Worm (Caenorhabditis elegans) whole organism, L2 larva: ENCODE data around the gene M28.10.

Experiments
- C34F6.9 ChIP-seq: fragments of 150-350 bp; optimal IDR thresholded peaks from 2 replicates; lab custom pipeline; 2014; ENCODE audit warnings: missing biosample characterization, missing genetic modification characterization
- F13H6.1 ChIP-seq: sonication (generic microtip); optimal IDR thresholded peaks from 2 replicates; lab custom pipeline; 2016; ENCODE audit warnings: missing genetic modification characterization, missing compliant biosample characterization
- Y55F3AM.14 ChIP-seq: fragments of 200-800 bp; sonication (Bioruptor generic); optimal IDR thresholded peaks from 2 replicates; lab custom pipeline; 2018; ENCODE audit warnings: mild to moderate bottlenecking, missing genetic modification characterization, missing compliant biosample characterization
- alr-1 ChIP-seq: fragments of 150-350 bp; optimal IDR thresholded peaks from 2 replicates; lab custom pipeline; 2014; ENCODE audit warnings: missing biosample characterization, missing genetic modification characterization
- aly-2 ChIP-seq: fragments of 150-350 bp; optimal IDR thresholded peaks from 2 replicates; lab custom pipeline; 2014; ENCODE audit warnings: missing biosample characterization, missing genetic modification characterization
- blmp-1 ChIP-seq: sonication (generic microtip); optimal IDR thresholded peaks from 2 replicates; lab custom pipeline; 2017; ENCODE audit warnings: missing genetic modification characterization, mild to moderate bottlenecking, missing compliant biosample characterization, antibody characterized with exemption, moderate library complexity; ENCODE audit not compliant: insufficient read depth
- ceh-16 ChIP-seq: fragments of 150-350 bp; optimal IDR thresholded peaks from 2 replicates; lab custom pipeline; 2014; ENCODE audit warnings: missing biosample characterization, missing genetic modification characterization
- ceh-82 ChIP-seq: fragments of 150-350 bp; optimal IDR thresholded peaks from 2 replicates; lab custom pipeline; 2014; ENCODE audit warnings: missing biosample characterization, missing genetic modification characterization
- dmd-4 ChIP-seq: sonication (generic microtip); optimal IDR thresholded peaks from 2 replicates; lab custom pipeline; 2017; ENCODE audit warnings: missing biosample characterization, missing genetic modification characterization
- egl-27 ChIP-seq: sonication (generic microtip); optimal IDR thresholded peaks from 3 replicates; lab custom pipeline; 2017; ENCODE audit warnings: missing biosample characterization, missing genetic modification reagents, missing genetic modification characterization
- elt-1 ChIP-seq: fragments of 150-350 bp; optimal IDR thresholded peaks from 2 replicates; lab custom pipeline; 2014; ENCODE audit warnings: missing biosample characterization, missing genetic modification characterization
- gmeb-1 ChIP-seq: fragments of 150-350 bp; optimal IDR thresholded peaks from 2 replicates; lab custom pipeline; 2014; ENCODE audit warnings: missing biosample characterization, missing genetic modification characterization
- lin-11 ChIP-seq: fragments of 150-350 bp; sonication (generic microtip); optimal IDR thresholded peaks from 2 replicates; lab custom pipeline; 2014; ENCODE audit warnings: missing biosample characterization, missing genetic modification characterization, inconsistent platforms, mixed read lengths
- lsy-2 ChIP-seq, 2 experiments: fragments of 150-350 bp in 1 of 2; sonication (generic microtip) in 1 of 2; optimal IDR thresholded peaks; 2 replicates each; lab custom pipeline; 2014 to 2017; ENCODE audit warnings: missing biosample characterization in 2 of 2, missing genetic modification characterization in 2 of 2
- mbf-1 ChIP-seq: sonication (generic microtip); optimal IDR thresholded peaks from 2 replicates; lab custom pipeline; 2017; ENCODE audit warnings: missing biosample characterization, missing genetic modification characterization
- nhr-10 ChIP-seq: sonication (generic microtip); optimal IDR thresholded peaks from 2 replicates; lab custom pipeline; 2017; ENCODE audit warnings: missing biosample characterization, missing genetic modification characterization
- nhr-12 ChIP-seq: fragments of 150-350 bp; optimal IDR thresholded peaks from 2 replicates; lab custom pipeline; 2014; ENCODE audit warnings: missing biosample characterization, missing genetic modification characterization
- nhr-21 ChIP-seq: fragments of 150-350 bp; optimal IDR thresholded peaks from 2 replicates; lab custom pipeline; 2014; ENCODE audit warnings: missing biosample characterization, missing genetic modification characterization
- nhr-23 ChIP-seq: fragments of 150-350 bp; optimal IDR thresholded peaks from 2 replicates; lab custom pipeline; 2014; ENCODE audit warnings: missing biosample characterization, missing genetic modification reagents, missing genetic modification characterization
- nhr-237 ChIP-seq: fragments of 150-350 bp; optimal IDR thresholded peaks from 2 replicates; lab custom pipeline; 2014; ENCODE audit warnings: missing biosample characterization, missing genetic modification characterization
- nhr-25 ChIP-seq: fragments of 150-350 bp; sonication (generic microtip); optimal IDR thresholded peaks from 3 replicates; lab custom pipeline; 2014; ENCODE audit warnings: missing biosample characterization, missing genetic modification characterization
- nhr-6 ChIP-seq: fragments of 150-350 bp; optimal IDR thresholded peaks from 2 replicates; lab custom pipeline; 2014; ENCODE audit warnings: missing biosample characterization, missing genetic modification characterization
- nhr-77 ChIP-seq: fragments of 150-350 bp; optimal IDR thresholded peaks from 2 replicates; lab custom pipeline; 2014; ENCODE audit warnings: missing biosample characterization, missing genetic modification characterization
- peb-1 ChIP-seq: fragments of 150-350 bp; optimal IDR thresholded peaks from 2 replicates; lab custom pipeline; 2014; ENCODE audit warnings: missing biosample characterization, missing genetic modification characterization
- sma-3 ChIP-seq: sonication (generic microtip); optimal IDR thresholded peaks from 2 replicates; lab custom pipeline; 2016; ENCODE audit warnings: missing genetic modification reagents, missing genetic modification characterization, missing compliant biosample characterization
- sma-9 ChIP-seq, 2 experiments: fragments of 150-350 bp in 1 of 2; sonication (generic microtip) in 1 of 2; optimal IDR thresholded peaks; 2 replicates each; lab custom pipeline; 2014 to 2016; ENCODE audit warnings: missing genetic modification characterization in 2 of 2, mild to moderate bottlenecking in 1 of 2, missing biosample characterization in 1 of 2, missing compliant biosample characterization in 1 of 2, missing genetic modification reagents in 1 of 2, moderate library complexity in 1 of 2
- snpc-4 ChIP-seq: fragments of 150-350 bp; optimal IDR thresholded peaks from 2 replicates; lab custom pipeline; 2014; ENCODE audit warnings: missing biosample characterization, missing genetic modification characterization
- unc-55 ChIP-seq: fragments of 150-350 bp; sonication (generic microtip); optimal IDR thresholded peaks from 3 replicates; lab custom pipeline; 2014; ENCODE audit warnings: missing biosample characterization, missing genetic modification reagents, missing genetic modification characterization
- unc-62 ChIP-seq: fragments of 150-350 bp; optimal IDR thresholded peaks from 2 replicates; lab custom pipeline; 2014; ENCODE audit warnings: missing biosample characterization, missing genetic modification reagents, missing genetic modification characterization
- zag-1 ChIP-seq: fragments of 150-350 bp; optimal IDR thresholded peaks from 2 replicates; lab custom pipeline; 2014; ENCODE audit warnings: missing biosample characterization, missing genetic modification characterization
- ztf-1 ChIP-seq: fragments of 200-800 bp; sonication (Bioruptor generic); conservative IDR thresholded peaks from 2 replicates; pipeline ENCODE4 v1.3.6; 2022; ENCODE audit warnings: missing genetic modification characterization, missing compliant biosample characterization
- ztf-4 ChIP-seq: fragments of 150-350 bp; optimal IDR thresholded peaks from 2 replicates; lab custom pipeline; 2014; ENCODE audit warnings: missing biosample characterization, missing genetic modification characterization

M28.10 gene

ce11 chrII:10658576-10659256 is 11.4 kb downstream of the M28.10 start, which contains the start of the genes snu-13 and rsp-7 (continued):
- no peak for TF ChIP-seq unc-62 (GFP tag; lab: Kevin White, UChicago)

DNA sequence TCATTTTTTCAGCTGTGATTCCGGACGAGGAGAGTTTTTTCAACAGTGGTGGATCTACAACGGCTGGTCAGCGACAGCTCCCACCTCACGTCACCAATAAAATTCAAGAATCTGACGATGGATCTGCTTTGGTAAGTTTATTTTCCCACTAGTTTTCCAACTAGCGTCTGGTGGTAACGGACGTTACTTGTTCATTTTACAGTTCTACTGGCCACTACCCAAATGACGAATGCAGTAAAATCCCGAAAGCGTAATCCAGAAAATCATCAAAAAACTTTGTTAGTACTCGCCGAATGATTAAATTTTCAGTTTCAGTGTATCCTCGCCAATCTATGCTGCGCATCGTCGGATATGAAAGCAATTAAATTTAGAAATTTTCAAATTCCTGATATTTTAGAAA is 12.3 kb downstream of the M28.10 start:
- TF ChIP-seq ceh-82 (no peak), nhr-10 (no peak), sma-3 (GFP tag; lab: Kevin White, UChicago) (no peak), ceh-16 (tag; lab: Kevin White, UChicago) (no peak), ztf-1 (GFP tag; lab: Robert Waterston, UW) (no peak)

DNA sequence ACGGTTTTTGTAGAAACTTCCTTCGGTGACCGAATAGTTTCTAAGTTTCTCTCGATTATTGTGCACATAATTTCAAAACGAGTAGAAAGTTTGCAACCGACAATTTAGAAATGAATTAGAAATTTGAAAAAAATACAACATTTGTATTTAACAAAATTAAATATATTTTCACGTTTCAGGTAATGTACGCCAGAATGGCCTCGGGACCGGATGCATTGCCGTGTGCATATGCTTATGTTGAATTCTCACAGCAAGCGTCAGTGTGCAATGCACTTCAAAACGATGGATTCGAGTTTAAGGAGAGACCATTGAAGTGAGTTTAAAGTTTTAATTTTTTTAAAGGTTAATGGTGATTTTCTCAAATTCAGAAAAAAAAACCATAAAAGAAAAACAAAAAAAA is 13.6 kb downstream of the M28.10 start, which contains the start of gene marc-2:
Gene marc-2 (minus strand): TSS at position 101 of the 400 bp plus-strand sequence.
- TF ChIP-seq aly-2 (tag; lab: Kevin White, UChicago): no peak
- no peak for TF ChIP-seq ceh-16 (tag; lab: Kevin White, UChicago)
- TF ChIP-seq gmeb-1 (tag; lab: Kevin White, UChicago): no peak
- TF ChIP-seq lin-11 (tag; lab: Kevin White, UChicago): no peak
- no peak for TF ChIP-seq nhr-77
- TF ChIP-seq nhr-25 (tag; lab: Kevin White, UChicago): no peak
- TF ChIP-seq unc-55: no peak
- no peak for TF ChIP-seq Y55F3AM.14 (GFP tag; lab: Kevin White, UChicago)
- no peak for TF ChIP-seq nhr-237 (tag; lab: Kevin White, UChicago)
- no peak for TF ChIP-seq nhr-21 (tag; lab: Kevin White, UChicago)
- no peak for TF ChIP-seq blmp-1 (tag; lab: Kevin White, UChicago)
- no peak for TF ChIP-seq sma-9 (GFP tag; optimal IDR thresholded peaks at IDR 0.05; lab: Kevin White, UChicago)
- TF ChIP-seq sma-9 (tag; optimal IDR thresholded peaks at IDR 0.05; lab: Kevin White, UChicago): no peak
- TF ChIP-seq F13H6.1: no peak
- no peak for TF ChIP-seq mbf-1

DNA sequence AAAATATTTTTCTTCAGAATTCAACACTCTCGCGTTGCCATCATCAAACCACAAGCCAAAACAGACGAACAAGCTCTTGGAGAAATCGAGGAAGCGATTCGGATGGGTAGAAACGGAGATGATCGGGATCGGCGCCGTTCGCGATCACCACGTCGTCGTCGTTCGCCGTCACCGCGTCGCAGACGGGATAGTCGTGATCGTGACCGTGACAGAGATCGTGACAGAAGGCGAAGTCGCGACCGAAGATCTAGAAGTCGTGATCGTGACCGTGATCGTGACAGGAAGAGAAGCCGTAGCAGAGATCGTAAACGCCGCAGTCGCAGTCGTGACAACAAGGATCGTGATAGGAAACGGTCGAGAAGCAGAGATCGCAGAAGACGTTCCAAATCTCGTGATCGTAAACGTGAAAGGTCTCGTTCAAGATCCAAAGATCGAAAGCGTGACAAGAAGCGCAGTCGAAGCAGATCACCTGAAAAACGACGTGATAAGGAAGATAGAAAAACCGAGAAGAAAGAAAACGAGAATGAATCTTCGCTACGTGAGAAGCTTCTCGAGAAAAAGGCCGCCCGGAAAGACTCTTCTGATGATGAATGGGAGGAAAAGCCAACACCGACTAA is 14.2 kb downstream of the M28.10 start:
- no peak for TF ChIP-seq ztf-4
- peak; percentile 18 for TF ChIP-seq nhr-21 (tag; lab: Kevin White, UChicago)
- no peak for TF ChIP-seq unc-62 (GFP tag; lab: Kevin White, UChicago)
- TF ChIP-seq ceh-16 (tag; lab: Kevin White, UChicago): no peak

DNA sequence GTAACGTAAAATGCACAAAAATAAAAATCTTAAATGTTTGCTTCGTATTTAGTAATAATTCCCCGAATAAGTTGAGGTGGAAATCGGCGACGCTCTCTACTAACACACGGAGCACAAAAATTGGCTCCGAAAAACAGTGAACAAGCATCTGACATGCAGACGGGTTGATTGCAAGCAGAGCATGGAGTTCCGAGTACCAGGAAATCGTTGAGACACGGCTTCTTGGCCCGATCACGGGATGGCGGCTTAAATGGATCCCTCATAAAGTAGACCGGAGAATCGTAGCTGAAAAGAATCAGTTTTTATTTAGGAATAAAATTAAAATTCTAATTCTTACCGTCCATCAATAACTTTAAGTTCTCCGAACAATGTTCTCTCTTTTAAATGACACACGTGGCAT is 15.0 kb downstream of the M28.10 start:
- TF ChIP-seq ztf-4: no peak
- no peak for TF ChIP-seq egl-27
- TF ChIP-seq nhr-237 (tag; lab: Kevin White, UChicago): no peak
- no peak for TF ChIP-seq nhr-25 (tag; lab: Kevin White, UChicago)
- no peak for TF ChIP-seq elt-1 (tag; lab: Kevin White, UChicago)
- no peak for TF ChIP-seq nhr-23
- no peak for TF ChIP-seq zag-1 (tag; lab: Kevin White, UChicago)
- TF ChIP-seq Y55F3AM.14 (GFP tag; lab: Kevin White, UChicago): no peak
- TF ChIP-seq lsy-2 (tag; optimal IDR thresholded peaks at IDR 0.05; lab: Kevin White, UChicago): no peak
- no peak for TF ChIP-seq peb-1 (tag; lab: Kevin White, UChicago)
- TF ChIP-seq alr-1 (tag; lab: Kevin White, UChicago): no peak
- TF ChIP-seq nhr-12: no peak
- TF ChIP-seq F13H6.1: no peak
- no peak for TF ChIP-seq ceh-16 (tag; lab: Kevin White, UChicago)
- no peak for TF ChIP-seq nhr-21 (tag; lab: Kevin White, UChicago)
- no peak for TF ChIP-seq nhr-6 (tag; lab: Kevin White, UChicago)
- TF ChIP-seq dmd-4 (tag; lab: Kevin White, UChicago): no peak
- TF ChIP-seq nhr-77: no peak

- TF ChIP-seq C34F6.9 (tag; lab: Kevin White, UChicago): peak; percentile 32
- peak in 1 of 2 experiments; percentile 35 for TF ChIP-seq lsy-2 (tag; optimal IDR thresholded peaks at IDR 0.05; lab: Kevin White, UChicago)
- TF ChIP-seq snpc-4 (tag; lab: Kevin White, UChicago): no peak
Observed at ce11 chrII:10662698-10663097, 15.4 kb downstream of the M28.10 start, which contains the start of gene D2089.8. Gene D2089.8, minus strand, starts transcription at chrII:10662781.
